Worm (Caenorhabditis elegans) whole organism, L4 larva: ENCODE measurements around the gene bbs-5.

Experiments used
- D1046.2 ChIP-seq: fragments of 200-800 bp; sonication (Bioruptor generic); IDR thresholded peaks from 2 replicates; pipeline ENCODE4 v1.3.6; 2022; ENCODE audit warnings: missing genetic modification characterization, missing compliant biosample characterization
- F44E2.7 ChIP-seq: fragments of 200-800 bp; sonication (Bioruptor generic); IDR thresholded peaks from 2 replicates; pipeline ENCODE4 v2.1.2; 2022; ENCODE audit warnings: missing genetic modification characterization, missing compliant biosample characterization
- T26A8.4 ChIP-seq: fragments of 200-800 bp; sonication (Bioruptor generic); IDR thresholded peaks from 2 replicates; pipeline ENCODE4 v1.3.6; 2022; ENCODE audit warnings: missing genetic modification characterization, missing compliant biosample characterization
- Y105C5A.15 ChIP-seq: fragments of 200-800 bp; sonication (Bioruptor generic); IDR thresholded peaks from 2 replicates; pipeline ENCODE4 v1.3.6; 2022; ENCODE audit warnings: missing genetic modification characterization, missing compliant biosample characterization
- Y75B8A.6 ChIP-seq: fragments of 200-800 bp; sonication (Bioruptor generic); IDR thresholded peaks from 2 replicates; pipeline ENCODE4 v1.3.6; 2022; ENCODE audit warnings: missing genetic modification reagents, missing genetic modification characterization, missing compliant biosample characterization
- ZK546.5 ChIP-seq, 2 experiments: sonication (generic microtip); optimal IDR thresholded peaks; 2 replicates each; lab custom pipeline; 2017; ENCODE audit warnings: missing biosample characterization in 2 of 2, missing genetic modification characterization in 2 of 2
- aha-1 ChIP-seq: fragments of 150-350 bp; peaks from one replicate; lab custom pipeline; 2014; ENCODE audit warnings: missing biosample characterization, missing genetic modification characterization
- aly-2 ChIP-seq: sonication (generic microtip); optimal IDR thresholded peaks from 2 replicates; lab custom pipeline; 2018; ENCODE audit warnings: missing biosample characterization, missing genetic modification characterization
- ama-1 ChIP-seq: fragments of 150-350 bp; optimal IDR thresholded peaks from 2 replicates; lab custom pipeline; 2014; ENCODE audit warnings: inconsistent platforms, mixed read lengths
- arid-1 ChIP-seq: fragments of 200-800 bp; sonication (Bioruptor generic); conservative IDR thresholded peaks from 2 replicates; pipeline ENCODE4 v1.3.6; 2022; ENCODE audit warnings: missing genetic modification reagents, missing genetic modification characterization, missing compliant biosample characterization
- ceh-20 ChIP-seq: fragments of 200-800 bp; sonication (Bioruptor generic); IDR thresholded peaks from 2 replicates; pipeline ENCODE4 v1.3.6; 2022; ENCODE audit warnings: missing genetic modification reagents, missing genetic modification characterization, missing compliant biosample characterization
- ceh-28 ChIP-seq: fragments of 150-350 bp; optimal IDR thresholded peaks from 2 replicates; lab custom pipeline; 2014; ENCODE audit warnings: missing biosample characterization, missing genetic modification reagents, missing genetic modification characterization
- ces-1 ChIP-seq: fragments of 150-350 bp; sonication (generic microtip); optimal IDR thresholded peaks from 4 replicates; lab custom pipeline; 2014; ENCODE audit warnings: missing biosample characterization, missing genetic modification reagents, missing genetic modification characterization
- ctbp-1 ChIP-seq: fragments of 200-800 bp; sonication (Bioruptor generic); IDR thresholded peaks from 2 replicates; pipeline ENCODE4 v1.3.6; 2022; ENCODE audit warnings: missing genetic modification reagents, missing genetic modification characterization, missing compliant biosample characterization
- daf-12 ChIP-seq: fragments of 150-350 bp; optimal IDR thresholded peaks from 2 replicates; lab custom pipeline; 2014; ENCODE audit warnings: missing biosample characterization, missing genetic modification reagents, missing genetic modification characterization
- daf-19 ChIP-seq: fragments of 200-800 bp; sonication (Bioruptor generic); conservative IDR thresholded peaks from 2 replicates; pipeline ENCODE4 v1.3.6; 2022; ENCODE audit warnings: missing genetic modification characterization, missing compliant biosample characterization
- daf-8 ChIP-seq: fragments of 200-800 bp; sonication (Bioruptor generic); IDR thresholded peaks from 2 replicates; pipeline ENCODE4 v1.3.6; 2022; ENCODE audit warnings: missing genetic modification characterization, missing compliant biosample characterization
- dmd-6 ChIP-seq: fragments of 200-800 bp; sonication (Bioruptor generic); IDR thresholded peaks from 2 replicates; pipeline ENCODE4 v1.3.6; 2022; ENCODE audit warnings: missing genetic modification reagents, missing genetic modification characterization, missing compliant biosample characterization
- dve-1 ChIP-seq: sonication (generic microtip); optimal IDR thresholded peaks from 2 replicates; lab custom pipeline; 2017; ENCODE audit warnings: antibody characterized with exemption, mild to moderate bottlenecking, missing genetic modification characterization, missing compliant biosample characterization; ENCODE audit not compliant: insufficient read depth
- egl-43 ChIP-seq: fragments of 200-800 bp; sonication (Bioruptor generic); IDR thresholded peaks from 2 replicates; pipeline ENCODE4 v1.3.6; 2022; ENCODE audit warnings: missing genetic modification reagents, missing genetic modification characterization, missing compliant biosample characterization
- fos-1 ChIP-seq: fragments of 150-350 bp; optimal IDR thresholded peaks from 2 replicates; lab custom pipeline; 2014; ENCODE audit warnings: missing biosample characterization, missing genetic modification characterization
- gei-8 ChIP-seq: fragments of 200-800 bp; sonication (Bioruptor generic); optimal IDR thresholded peaks from 2 replicates; lab custom pipeline; 2018; ENCODE audit warnings: mild to moderate bottlenecking, missing genetic modification characterization, missing compliant biosample characterization
- hif-1 ChIP-seq, 2 experiments: sonication (generic microtip); optimal IDR thresholded peaks; 2 replicates each; lab custom pipeline; 2016 to 2017; ENCODE audit warnings: missing compliant biosample characterization in 2 of 2, missing genetic modification characterization in 2 of 2, missing genetic modification reagents in 2 of 2, missing genotype in 2 of 2, mild to moderate bottlenecking in 1 of 2
- hlh-30 ChIP-seq: sonication (generic microtip); optimal IDR thresholded peaks from 2 replicates; lab custom pipeline; 2017; ENCODE audit warnings: antibody characterized with exemption, mild to moderate bottlenecking, missing genetic modification characterization, missing compliant biosample characterization; ENCODE audit not compliant: insufficient read depth
- hmg-1.1 ChIP-seq: fragments of 200-800 bp; sonication (Bioruptor generic); IDR thresholded peaks from 2 replicates; pipeline ENCODE4 v1.3.6; 2022; ENCODE audit warnings: missing genetic modification reagents, missing genetic modification characterization, missing compliant biosample characterization
- jun-1 ChIP-seq: fragments of 150-350 bp; optimal IDR thresholded peaks from 2 replicates; lab custom pipeline; 2014; ENCODE audit warnings: missing biosample characterization, missing genetic modification reagents, missing genetic modification characterization
- lim-7 ChIP-seq: fragments of 200-800 bp; sonication (Bioruptor generic); IDR thresholded peaks from 2 replicates; pipeline ENCODE4 v1.3.6; 2022; ENCODE audit warnings: missing genetic modification characterization, missing compliant biosample characterization
- lin-1 ChIP-seq: fragments of 200-800 bp; sonication (Bioruptor generic); IDR thresholded peaks from 2 replicates; pipeline ENCODE4 v1.3.6; 2022; ENCODE audit warnings: missing genetic modification reagents, missing genetic modification characterization, missing compliant biosample characterization
- lin-13 ChIP-seq: fragments of 150-350 bp; optimal IDR thresholded peaks from 2 replicates; lab custom pipeline; 2014; ENCODE audit warnings: missing biosample characterization, missing genetic modification reagents, missing genetic modification characterization
- lin-29 ChIP-seq: fragments of 200-800 bp; sonication (Bioruptor generic); IDR thresholded peaks from 2 replicates; pipeline ENCODE4 v1.3.6; 2022; ENCODE audit warnings: missing genetic modification reagents, missing genetic modification characterization, missing compliant biosample characterization
- lin-38 ChIP-seq: fragments of 200-800 bp; sonication (Bioruptor generic); IDR thresholded peaks from 2 replicates; pipeline ENCODE4 v1.3.6; 2022; ENCODE audit warnings: missing genetic modification reagents, missing genetic modification characterization, missing compliant biosample characterization
- lin-39 ChIP-seq: fragments of 150-350 bp; optimal IDR thresholded peaks from 2 replicates; lab custom pipeline; 2014; ENCODE audit warnings: missing biosample characterization, missing genetic modification reagents, missing genetic modification characterization
- lir-3 ChIP-seq: sonication (generic microtip); optimal IDR thresholded peaks from 2 replicates; lab custom pipeline; 2016; ENCODE audit warnings: mild to moderate bottlenecking, missing genetic modification characterization, missing compliant biosample characterization
- madf-9 ChIP-seq: fragments of 200-800 bp; sonication (Bioruptor generic); conservative IDR thresholded peaks from 2 replicates; pipeline ENCODE4 v1.3.6; 2022; ENCODE audit warnings: missing genetic modification reagents, missing genetic modification characterization, missing compliant biosample characterization
- nhr-11 ChIP-seq: fragments of 150-350 bp; optimal IDR thresholded peaks from 2 replicates; lab custom pipeline; 2014; ENCODE audit warnings: missing biosample characterization, missing genetic modification characterization
- nhr-25 ChIP-seq: sonication (generic microtip); optimal IDR thresholded peaks from 2 replicates; lab custom pipeline; 2017; ENCODE audit warnings: missing genetic modification characterization, mild to moderate bottlenecking, missing compliant biosample characterization, antibody characterized with exemption, moderate library complexity, borderline replicate concordance; ENCODE audit not compliant: insufficient read depth
- nhr-41 ChIP-seq: fragments of 200-800 bp; sonication (Bioruptor generic); IDR thresholded peaks from 2 replicates; pipeline ENCODE4 v1.3.6; 2022; ENCODE audit warnings: missing genetic modification reagents, missing genetic modification characterization, missing compliant biosample characterization
- nhr-48 ChIP-seq: sonication (generic microtip); optimal IDR thresholded peaks from 2 replicates; lab custom pipeline; 2016; ENCODE audit warnings: mild to moderate bottlenecking, missing genetic modification characterization, missing compliant biosample characterization
- nhr-77 ChIP-seq: fragments of 150-350 bp; optimal IDR thresholded peaks from 2 replicates; lab custom pipeline; 2014; ENCODE audit warnings: missing biosample characterization, missing genetic modification characterization
- php-3 ChIP-seq: fragments of 200-800 bp; sonication (Bioruptor generic); IDR thresholded peaks from 2 replicates; pipeline ENCODE4 v1.3.6; 2022; ENCODE audit warnings: missing genetic modification reagents, missing genetic modification characterization, missing compliant biosample characterization
- pqm-1 ChIP-seq: sonication (generic microtip); optimal IDR thresholded peaks from 2 replicates; lab custom pipeline; 2017; ENCODE audit warnings: missing biosample characterization, missing genetic modification characterization
- sdz-12 ChIP-seq: fragments of 200-800 bp; sonication (Bioruptor generic); optimal IDR thresholded peaks from 2 replicates; lab custom pipeline; 2018; ENCODE audit warnings: mild to moderate bottlenecking, missing genetic modification characterization, missing compliant biosample characterization
- snpc-1.2 ChIP-seq: fragments of 200-800 bp; sonication (Bioruptor generic); IDR thresholded peaks from 2 replicates; pipeline ENCODE4 v1.3.6; 2022; ENCODE audit warnings: missing genetic modification reagents, missing genetic modification characterization, missing compliant biosample characterization
- spr-1 ChIP-seq: sonication (generic microtip); optimal IDR thresholded peaks from 2 replicates; lab custom pipeline; 2016; ENCODE audit warnings: mild to moderate bottlenecking, missing genetic modification characterization, missing compliant biosample characterization
- tag-97 ChIP-seq: fragments of 200-800 bp; sonication (Bioruptor generic); IDR thresholded peaks from 2 replicates; pipeline ENCODE4 v1.3.6; 2022; ENCODE audit warnings: missing genetic modification characterization, missing compliant biosample characterization
- unc-39 ChIP-seq: sonication (generic microtip); optimal IDR thresholded peaks from 2 replicates; lab custom pipeline; 2017; ENCODE audit warnings: missing biosample characterization, missing genetic modification characterization
- unc-62 ChIP-seq, 3 experiments: fragments of 150-350 bp in 1 of 3; sonication (generic microtip); optimal IDR thresholded peaks in 2 of 3; peaks in 1 of 3; 1 replicate in 1 of 3; 2 replicates in 2 of 3; lab custom pipeline; 2014 to 2017; ENCODE audit warnings: missing biosample characterization in 3 of 3, missing genetic modification characterization in 3 of 3, missing genetic modification reagents in 3 of 3, missing genotype in 1 of 3
- zag-1 ChIP-seq: fragments of 150-350 bp; optimal IDR thresholded peaks from 2 replicates; lab custom pipeline; 2014; ENCODE audit warnings: missing biosample characterization, missing genetic modification characterization
- zip-11 ChIP-seq: fragments of 200-800 bp; sonication (Bioruptor generic); IDR thresholded peaks from 2 replicates; pipeline ENCODE4 v1.3.6; 2022; ENCODE audit warnings: missing genetic modification characterization, missing compliant biosample characterization
- ztf-11 ChIP-seq: fragments of 150-350 bp; optimal IDR thresholded peaks from 2 replicates; lab custom pipeline; 2014; ENCODE audit warnings: missing biosample characterization, missing genetic modification characterization
- ztf-7 ChIP-seq: fragments of 150-350 bp; optimal IDR thresholded peaks from 2 replicates; lab custom pipeline; 2014; ENCODE audit warnings: missing biosample characterization, missing genetic modification characterization

bbs-5 gene

DNA sequence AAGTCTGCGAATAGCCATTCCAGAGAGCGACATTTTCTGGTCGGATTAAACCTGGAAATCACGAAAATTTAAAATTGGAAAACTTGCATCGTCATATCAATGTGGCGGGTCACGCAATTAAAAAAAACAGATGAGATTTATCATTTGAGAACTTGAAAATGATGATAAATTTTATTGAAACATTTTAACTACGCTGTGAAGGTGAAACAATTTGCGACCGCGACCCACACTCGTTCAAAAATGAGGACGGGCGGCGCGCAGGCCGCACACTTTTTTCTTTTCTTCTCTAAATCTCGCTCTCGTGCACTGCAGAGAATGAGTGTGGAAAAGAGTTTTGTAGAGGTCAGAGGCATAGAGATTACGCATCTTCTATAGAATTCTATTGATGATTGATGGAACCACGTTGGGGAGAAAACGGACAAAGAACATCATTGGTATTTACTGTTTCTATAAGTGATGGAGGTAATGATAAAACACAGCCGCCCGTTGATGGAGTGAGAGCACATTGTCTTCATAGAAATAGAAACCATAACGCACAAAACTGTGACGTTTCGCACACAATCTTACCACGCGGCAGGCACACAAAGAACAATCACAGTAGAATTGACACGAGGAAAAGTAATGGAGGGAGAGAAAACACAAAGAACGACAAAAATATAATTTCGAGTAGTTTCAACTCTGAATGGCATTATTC lies 44.9 kb downstream of the bbs-5 start, which contains the start of gene cts-1:
Gene cts-1, minus strand, starts transcription at position 51 of the 694 bp plus-strand sequence.
- no peak for TF ChIP-seq T26A8.4 (GFP tag; lab: Robert Waterston, UW)
- TF ChIP-seq ceh-20, result no peak
- no peak for TF ChIP-seq ctbp-1
- no peak for TF ChIP-seq madf-9 (GFP tag; lab: Robert Waterston, UW)
- no peak for TF ChIP-seq fos-1 (tag; lab: Kevin White, UChicago)
- no peak for TF ChIP-seq daf-12 (tag; lab: Kevin White, UChicago)
- peak; percentile 97 for TF ChIP-seq dve-1 (tag; lab: Kevin White, UChicago)
- TF ChIP-seq hlh-30 (tag; lab: Kevin White, UChicago), result peak; percentile 92
- TF ChIP-seq Y75B8A.6 (GFP tag; lab: Robert Waterston, UW), result no peak
- peak; percentile 74 for TF ChIP-seq nhr-11 (tag; lab: Kevin White, UChicago)
- TF ChIP-seq aly-2 (tag; lab: Kevin White, UChicago), result no peak
- TF ChIP-seq ZK546.5 (tag; optimal IDR thresholded peaks at IDR 0.05; lab: Kevin White, UChicago), result no peak
- TF ChIP-seq Y105C5A.15, result no peak
- TF ChIP-seq F44E2.7 (GFP tag; lab: Robert Waterston, UW), result no peak
- TF ChIP-seq ama-1, result peak; percentile 68
- TF ChIP-seq lin-39 (tag; lab: Kevin White, UChicago), result no peak
- no peak for TF ChIP-seq unc-62 (GFP tag; optimal IDR thresholded peaks at IDR 0.05 in 1 of 2; lab: Kevin White, UChicago)
- TF ChIP-seq unc-62 (tag; optimal IDR thresholded peaks at IDR 0.05; lab: Kevin White, UChicago), result no peak
- TF ChIP-seq daf-19 (GFP tag; lab: Robert Waterston, UW), result no peak
- TF ChIP-seq gei-8 (GFP tag; lab: Kevin White, UChicago), result no peak
- peak; percentile 96 for TF ChIP-seq aha-1
- TF ChIP-seq egl-43 (GFP tag; lab: Robert Waterston, UW), result no peak
- no peak for TF ChIP-seq lin-1 (GFP tag; lab: Robert Waterston, UW)
- no peak for TF ChIP-seq snpc-1.2
- no peak for TF ChIP-seq ceh-28 (tag; lab: Kevin White, UChicago)
- TF ChIP-seq jun-1 (tag; lab: Kevin White, UChicago), result peak; percentile 10
- no peak for TF ChIP-seq lin-29 (GFP tag; lab: Robert Waterston, UW)
- no peak for TF ChIP-seq arid-1 (GFP tag; lab: Robert Waterston, UW)
- peak; percentile 50 for TF ChIP-seq nhr-25 (tag; lab: Kevin White, UChicago)
- peak; percentile 67 for TF ChIP-seq pqm-1 (tag; lab: Kevin White, UChicago)
- TF ChIP-seq dmd-6 (GFP tag; lab: Robert Waterston, UW), result no peak
- TF ChIP-seq spr-1, result peak; percentile 38
- no peak for TF ChIP-seq unc-39 (tag; lab: Kevin White, UChicago)
- no peak for TF ChIP-seq sdz-12 (GFP tag; lab: Kevin White, UChicago)
- TF ChIP-seq nhr-41, result no peak
- no peak for TF ChIP-seq tag-97 (GFP tag; lab: Robert Waterston, UW)
- TF ChIP-seq lim-7 (GFP tag; lab: Robert Waterston, UW), result no peak
- no peak for TF ChIP-seq zag-1
- TF ChIP-seq daf-8 (GFP tag; lab: Robert Waterston, UW), result no peak
- no peak for TF ChIP-seq zip-11 (GFP tag; lab: Robert Waterston, UW)
- TF ChIP-seq lin-13, result peak; percentile 37
- no peak for TF ChIP-seq lir-3 (tag; lab: Kevin White, UChicago)
- no peak for TF ChIP-seq ztf-11
- TF ChIP-seq hmg-1.1 (GFP tag; lab: Robert Waterston, UW), result no peak
- no peak for TF ChIP-seq php-3 (GFP tag; lab: Robert Waterston, UW)
- peak; percentile 86 for TF ChIP-seq nhr-77 (tag; lab: Kevin White, UChicago)
- peak in 1 of 2 experiments; percentile 68 for TF ChIP-seq hif-1 (tag; optimal IDR thresholded peaks at IDR 0.05; lab: Kevin White, UChicago)
- no peak for TF ChIP-seq D1046.2 (GFP tag; lab: Robert Waterston, UW)
- peak; percentile 81 for TF ChIP-seq nhr-48
- no peak for TF ChIP-seq ces-1 (GFP tag; lab: Kevin White, UChicago)
- TF ChIP-seq ztf-7 (tag; lab: Kevin White, UChicago), result peak; percentile 34
- no peak for TF ChIP-seq lin-38 (GFP tag; lab: Robert Waterston, UW)
